Worm (Caenorhabditis elegans) whole organism, L4/young adult: ENCODE results near the gene cmk-1.

Experiments
- W03F9.2 ChIP-seq: fragments of 150-350 bp; optimal IDR thresholded peaks from 2 replicates; lab custom pipeline; 2014; ENCODE audit warnings: missing biosample characterization, missing genetic modification characterization
- dao-5 ChIP-seq: sonication (generic microtip); optimal IDR thresholded peaks from 2 replicates; lab custom pipeline; 2016; ENCODE audit warnings: missing genotype, missing genetic modification characterization, moderate library complexity, missing compliant biosample characterization
- him-1 ChIP-seq: sonication (generic microtip); optimal IDR thresholded peaks from 2 replicates; lab custom pipeline; 2016; ENCODE audit warnings: missing genotype, missing genetic modification reagents, missing genetic modification characterization, missing compliant biosample characterization

The cmk-1 gene

DNA sequence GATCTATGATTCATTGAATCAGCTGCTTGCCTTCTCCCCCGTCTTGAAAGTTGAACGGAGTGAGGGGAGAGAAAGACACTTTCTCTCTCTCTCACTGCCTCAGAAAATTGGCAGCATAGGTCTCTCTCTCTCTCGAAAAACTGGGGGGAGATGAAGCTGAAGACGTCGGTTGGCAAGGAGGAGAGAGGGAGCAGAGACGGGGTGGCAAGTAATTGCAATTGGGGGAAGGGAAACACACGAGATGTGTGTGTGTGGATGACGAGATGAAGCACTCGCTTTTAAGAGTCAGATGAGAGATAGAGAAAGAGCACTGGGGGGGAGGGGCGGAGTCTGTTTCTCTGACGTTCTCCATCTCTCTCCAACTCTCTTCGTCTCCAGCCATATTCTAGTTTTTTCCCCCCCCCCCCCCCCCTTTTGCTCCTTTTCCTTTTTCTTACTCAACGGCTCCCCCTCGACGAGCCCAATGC is at the start of gene cmk-1:
Gene cmk-1, plus strand, starts transcription at position 417 of the 467 bp plus-strand sequence.
- TF ChIP-seq him-1 = peak; percentile 82
- TF ChIP-seq dao-5 (tag; lab: Kevin White, UChicago) = no peak

ce11 chrIV:1781559-1781958 is 42.7 kb upstream of the cmk-1 start, which contains the start of gene frpr-19:
Gene frpr-19, minus strand, starts transcription at chrIV:1781659.
- TF ChIP-seq dao-5 (tag; lab: Kevin White, UChicago) (no peak), W03F9.2 (tag; lab: Kevin White, UChicago) (no peak), him-1 (no peak)

DNA sequence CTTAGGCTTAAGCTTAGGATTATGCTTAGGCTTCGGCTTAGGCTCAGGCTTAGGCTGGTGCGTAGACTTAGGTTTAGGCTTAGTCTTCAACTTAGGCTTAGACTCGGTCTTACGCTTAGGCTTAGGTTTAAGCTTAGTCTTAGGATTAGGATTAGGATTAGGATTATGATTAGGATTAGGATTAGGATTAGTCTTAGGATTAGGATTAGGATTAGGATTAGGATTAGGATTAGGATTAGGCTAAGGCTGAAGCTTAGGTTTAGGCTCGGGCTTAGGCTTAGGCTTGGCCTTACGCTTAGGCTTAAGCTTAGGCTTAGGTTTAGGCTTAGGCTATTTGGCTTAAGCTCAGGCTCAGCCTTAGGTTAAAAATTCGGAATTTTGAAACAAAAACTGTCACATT is 39.1 kb upstream of the cmk-1 start:
- no peak for TF ChIP-seq him-1
- TF ChIP-seq dao-5 (tag; lab: Kevin White, UChicago) = no peak
- TF ChIP-seq W03F9.2 (tag; lab: Kevin White, UChicago) = no peak

DNA sequence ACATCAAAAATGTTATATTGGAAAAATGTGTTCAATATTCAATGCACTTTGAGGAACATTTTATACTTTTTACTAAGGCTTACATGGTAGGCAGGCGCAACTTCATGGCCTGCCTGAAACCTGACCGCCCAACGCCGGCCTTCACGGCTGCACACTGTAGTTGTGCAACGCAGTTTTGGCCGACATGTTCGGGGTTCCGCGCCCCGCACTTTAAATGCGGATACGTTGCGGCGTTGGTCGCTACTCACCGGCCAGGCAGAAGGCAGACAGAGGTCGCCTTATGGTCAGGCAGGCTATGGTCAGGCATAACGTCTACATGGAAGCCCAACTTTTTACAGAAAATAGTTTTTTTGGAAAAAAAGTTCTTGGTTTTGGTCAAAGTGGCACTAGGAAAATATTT is 33.6 kb upstream of the cmk-1 start:
- TF ChIP-seq W03F9.2 (tag; lab: Kevin White, UChicago) (no peak), dao-5 (tag; lab: Kevin White, UChicago) (no peak), him-1 (no peak)

ce11 chrIV:1791775-1792174 is 32.5 kb upstream of the cmk-1 start:
- TF ChIP-seq dao-5 (tag; lab: Kevin White, UChicago) (no peak), W03F9.2 (tag; lab: Kevin White, UChicago) (no peak), him-1 (no peak)

ce11 chrIV:1803882-1804281 is 20.4 kb upstream of the cmk-1 start, which contains the start of gene Y38C1BA.1:
Gene Y38C1BA.1, minus strand, starts transcription at chrIV:1803982.
- TF ChIP-seq him-1 = no peak
- no peak for TF ChIP-seq W03F9.2 (tag; lab: Kevin White, UChicago)
- no peak for TF ChIP-seq dao-5 (tag; lab: Kevin White, UChicago)

DNA sequence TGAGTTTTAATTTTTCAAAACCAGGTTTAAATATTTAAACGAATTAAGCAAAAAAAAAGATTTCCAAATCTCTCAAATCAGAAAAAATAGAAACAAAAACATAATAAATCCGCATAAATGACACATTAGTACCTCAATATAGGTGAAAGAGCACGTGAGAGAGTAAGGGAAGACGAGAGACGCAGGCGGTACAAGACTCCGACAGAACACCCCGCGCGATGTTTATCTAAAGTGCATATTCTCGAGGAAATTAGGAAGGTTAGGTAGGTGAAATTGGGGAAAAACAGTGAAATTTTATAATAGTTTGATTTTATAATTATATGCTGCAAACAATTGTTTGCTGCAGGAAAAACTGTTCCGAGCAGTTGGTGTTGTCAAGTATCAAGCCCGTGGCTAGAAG is 19.7 kb upstream of the cmk-1 start:
- TF ChIP-seq W03F9.2 (tag; lab: Kevin White, UChicago) (no peak), him-1 (peak; percentile 28)

- TF ChIP-seq W03F9.2 (tag; lab: Kevin White, UChicago) (no peak), dao-5 (tag; lab: Kevin White, UChicago) (no peak), him-1 (no peak)
Observed at ce11 chrIV:1813869-1814268, 10.4 kb upstream of the cmk-1 start.

DNA sequence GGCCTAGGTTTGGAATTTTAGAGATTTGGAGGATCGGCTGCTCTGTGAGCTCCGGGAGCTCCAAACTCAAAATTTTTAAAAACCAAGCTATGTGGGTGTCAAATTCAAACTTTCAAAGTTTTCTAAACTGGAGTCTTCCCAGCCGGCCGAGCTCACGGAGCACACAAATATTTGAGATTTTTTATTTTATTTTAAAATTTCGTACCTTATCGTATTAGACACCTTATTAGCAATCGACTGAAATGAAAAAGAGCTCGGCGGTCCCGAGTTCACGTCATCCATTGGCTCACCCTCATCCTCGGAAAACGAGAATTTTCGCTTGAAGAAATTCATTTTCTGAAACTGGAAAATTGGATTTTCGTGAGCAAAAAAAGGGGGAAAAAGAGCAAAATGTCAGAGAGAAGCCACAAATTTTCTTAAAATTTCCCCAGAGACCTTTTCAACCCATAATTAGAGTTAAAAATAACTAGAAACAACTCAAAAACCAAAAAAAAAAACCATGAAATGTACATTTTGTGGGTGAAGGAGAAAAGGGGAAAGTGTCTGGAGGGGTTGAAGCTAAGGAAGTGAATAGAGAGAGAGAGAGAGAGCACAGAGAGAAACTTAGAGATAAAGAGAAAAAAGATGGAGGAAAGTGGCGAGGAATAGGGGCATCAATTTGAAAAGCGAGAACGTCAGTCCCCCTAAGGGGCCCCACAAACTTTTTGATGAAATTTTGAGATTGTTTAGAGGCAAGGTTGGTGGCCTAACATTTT is 9.3 kb upstream of the cmk-1 start, which contains the start of gene snn-1:
Gene snn-1, minus strand, starts transcription at position 355 of the 755 bp plus-strand sequence.
- TF ChIP-seq him-1 (no peak), W03F9.2 (tag; lab: Kevin White, UChicago) (no peak), dao-5 (tag; lab: Kevin White, UChicago) (no peak)

- TF ChIP-seq W03F9.2 (tag; lab: Kevin White, UChicago) = no peak
- no peak for TF ChIP-seq dao-5 (tag; lab: Kevin White, UChicago)
- no peak for TF ChIP-seq him-1
Observed at ce11 chrIV:1816238-1816637, 8.0 kb upstream of the cmk-1 start.

DNA sequence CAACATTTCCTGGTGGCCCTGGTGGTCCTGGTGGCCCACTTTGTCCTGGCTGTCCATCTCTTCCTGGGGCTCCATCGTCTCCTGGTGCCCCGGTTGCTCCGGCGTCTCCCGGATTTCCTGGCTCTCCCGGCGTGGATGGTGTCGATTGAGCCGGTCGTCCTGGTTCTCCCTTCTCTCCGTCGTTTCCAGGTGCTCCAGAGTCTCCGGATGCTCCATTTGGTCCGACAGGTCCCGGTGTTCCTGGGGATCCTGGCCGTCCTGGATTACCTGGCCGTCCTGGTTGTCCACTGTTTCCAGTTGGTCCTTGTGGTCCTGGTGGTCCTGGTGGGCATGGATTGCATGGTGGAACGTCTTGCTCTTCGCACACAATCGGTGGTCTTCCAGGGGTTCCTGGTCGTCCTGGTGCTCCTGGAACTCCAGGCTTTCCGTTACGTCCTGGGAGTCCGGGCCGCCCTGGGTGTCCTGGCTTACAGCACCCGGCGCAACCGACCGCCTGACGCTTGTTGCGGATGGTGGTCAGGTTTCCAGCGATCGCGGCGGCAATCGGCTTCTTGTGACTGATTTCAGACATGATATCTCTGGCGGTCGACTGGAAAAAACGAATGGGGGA is 5.7 kb upstream of the cmk-1 start:
- no peak for TF ChIP-seq him-1
- TF ChIP-seq W03F9.2 (tag; lab: Kevin White, UChicago) = no peak
- TF ChIP-seq dao-5 (tag; lab: Kevin White, UChicago) = no peak

- TF ChIP-seq W03F9.2 (tag; lab: Kevin White, UChicago) (no peak), dao-5 (tag; lab: Kevin White, UChicago) (no peak), him-1 (no peak)
Observed at ce11 chrIV:1820153-1820552, 4.1 kb upstream of the cmk-1 start, which contains the start of gene col-109. Gene col-109, minus strand, starts transcription at chrIV:1820253.

- no peak for TF ChIP-seq dao-5 (tag; lab: Kevin White, UChicago)
- no peak for TF ChIP-seq W03F9.2 (tag; lab: Kevin White, UChicago)
- TF ChIP-seq him-1 = no peak
Observed at ce11 chrIV:1821550-1821949, 2.7 kb upstream of the cmk-1 start, which contains the start of gene Y38C1BA.4. Gene Y38C1BA.4, plus strand, starts transcription at chrIV:1821850.

DNA sequence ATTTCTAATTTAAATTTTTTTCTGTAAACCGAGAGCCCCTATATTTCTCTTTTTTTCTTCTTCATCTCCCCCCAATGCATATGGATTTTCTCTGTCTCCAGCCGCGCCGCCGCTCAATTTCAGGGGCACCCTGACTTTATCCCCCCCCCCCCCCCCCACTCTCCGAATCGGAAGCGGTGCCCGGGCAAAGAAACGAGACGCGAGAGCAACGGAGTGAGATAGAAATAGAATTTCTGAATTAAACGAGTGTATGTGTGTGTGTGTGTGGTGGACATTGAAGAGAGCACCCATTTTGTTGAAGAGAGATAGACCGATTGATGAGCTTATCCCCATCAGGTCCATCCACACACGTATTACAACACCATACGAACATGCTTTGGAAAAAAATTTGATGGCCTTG is 1.5 kb downstream of the cmk-1 start:
- no peak for TF ChIP-seq him-1
- no peak for TF ChIP-seq dao-5 (tag; lab: Kevin White, UChicago)
- TF ChIP-seq W03F9.2 (tag; lab: Kevin White, UChicago) = no peak
